Fruit fly (Drosophila melanogaster) whole organism, embryonic: ENCODE data around the gene Alp4.

ENCODE experiments used
- Abd-B ChIP-seq: fragments of 200-800 bp; sonication (Bioruptor generic); optimal IDR thresholded peaks from 2 replicates; lab custom pipeline; 2018; ENCODE audit warnings: missing biosample characterization, mild to moderate bottlenecking, missing genetic modification characterization, moderate library complexity
- Adf1 ChIP-seq: fragments of 200-800 bp; sonication (Bioruptor generic); IDR thresholded peaks from 2 replicates; pipeline ENCODE4 v1.3.6; 2022; ENCODE audit warnings: missing biosample characterization, missing genetic modification characterization
- Aef1 ChIP-seq: fragments of 200-800 bp; sonication (Bioruptor generic); IDR thresholded peaks from 3 replicates; pipeline ENCODE4 v1.3.6; 2022; ENCODE audit warnings: missing biosample characterization, missing genetic modification characterization
- Bgb ChIP-seq: fragments of 200-800 bp; sonication (Bioruptor generic); IDR thresholded peaks from 2 replicates; pipeline ENCODE4 v1.3.6; 2022; ENCODE audit warnings: missing biosample characterization, missing genetic modification characterization; ENCODE audit not compliant: partially characterized antibody
- C15 ChIP-seq: fragments of 200-800 bp; sonication (Bioruptor generic); IDR thresholded peaks from 3 replicates; pipeline ENCODE4 v1.3.6; 2022; ENCODE audit warnings: missing biosample characterization, missing genetic modification characterization
- CG14441 ChIP-seq: fragments of 200-800 bp; sonication (Bioruptor generic); IDR thresholded peaks from 2 replicates; pipeline ENCODE4 v1.3.6; 2022; ENCODE audit warnings: missing biosample characterization, missing genetic modification characterization
- CG15073 ChIP-seq: fragments of 200-800 bp; sonication (Bioruptor generic); optimal IDR thresholded peaks from 2 replicates; lab custom pipeline; 2016; ENCODE audit warnings: missing biosample characterization, missing genetic modification characterization
- CG15269 ChIP-seq: fragments of 200-800 bp; sonication (Bioruptor generic); optimal IDR thresholded peaks from 2 replicates; lab custom pipeline; 2018; ENCODE audit warnings: missing biosample characterization, mild to moderate bottlenecking, missing genetic modification characterization, moderate library complexity
- CG17359 ChIP-seq: fragments of 200-800 bp; sonication (Bioruptor generic); optimal IDR thresholded peaks from 3 replicates; lab custom pipeline; 2018; ENCODE audit warnings: missing biosample characterization, mild to moderate bottlenecking, missing genetic modification characterization, moderate library complexity
- CG17361 ChIP-seq: fragments of 200-800 bp; sonication (Bioruptor generic); IDR thresholded peaks from 3 replicates; pipeline ENCODE4 v1.3.6; 2022; ENCODE audit warnings: missing biosample characterization, missing genetic modification characterization
- CG17829 ChIP-seq: fragments of 200-800 bp; optimal IDR thresholded peaks from 2 replicates; lab custom pipeline; 2019; ENCODE audit warnings: missing biosample characterization, mild to moderate bottlenecking, missing genetic modification characterization, moderate library complexity
- CG2678 ChIP-seq: fragments of 200-800 bp; sonication (Bioruptor generic); optimal IDR thresholded peaks from 3 replicates; lab custom pipeline; 2019; ENCODE audit warnings: missing biosample characterization, mild to moderate bottlenecking, missing genetic modification characterization, moderate library complexity
- CG33213 ChIP-seq: fragments of 200-800 bp; sonication (Bioruptor generic); optimal IDR thresholded peaks from 3 replicates; lab custom pipeline; 2016; ENCODE audit warnings: missing biosample characterization, missing genetic modification characterization
- CG3847 ChIP-seq: fragments of 200-800 bp; sonication (Bioruptor generic); IDR thresholded peaks from 2 replicates; pipeline ENCODE4 v1.3.6; 2022; ENCODE audit warnings: missing biosample characterization, missing genetic modification characterization
- CG4282 ChIP-seq: fragments of 200-800 bp; sonication (Bioruptor generic); optimal IDR thresholded peaks from 2 replicates; lab custom pipeline; 2016; ENCODE audit warnings: missing biosample characterization, missing genetic modification characterization
- CG4360 ChIP-seq: fragments of 200-800 bp; sonication (Bioruptor generic); IDR thresholded peaks from 2 replicates; pipeline ENCODE4 v1.3.6; 2022; ENCODE audit warnings: missing biosample characterization, missing genetic modification characterization
- CG6654 ChIP-seq: fragments of 200-800 bp; sonication (Bioruptor generic); optimal IDR thresholded peaks from 2 replicates; lab custom pipeline; 2017; ENCODE audit warnings: missing biosample characterization, mild to moderate bottlenecking, missing genetic modification characterization
- CG6765 ChIP-seq: fragments of 200-800 bp; sonication (Bioruptor generic); optimal IDR thresholded peaks from 3 replicates; lab custom pipeline; 2017; ENCODE audit warnings: missing biosample characterization, mild to moderate bottlenecking, missing genetic modification characterization
- CG6813 ChIP-seq: fragments of 200-800 bp; sonication (Bioruptor generic); optimal IDR thresholded peaks from 2 replicates; lab custom pipeline; 2017; ENCODE audit warnings: missing biosample characterization, missing genetic modification characterization, mild to moderate bottlenecking, moderate library complexity, missing genetic modification reagents
- CG7271 ChIP-seq: fragments of 200-800 bp; sonication (Bioruptor generic); optimal IDR thresholded peaks from 2 replicates; lab custom pipeline; 2018; ENCODE audit warnings: missing biosample characterization, mild to moderate bottlenecking, missing genetic modification characterization, moderate library complexity
- CG7372 ChIP-seq: fragments of 200-800 bp; sonication (Bioruptor generic); IDR thresholded peaks from 2 replicates; pipeline ENCODE4 v1.3.6; 2022; ENCODE audit warnings: missing biosample characterization, missing genetic modification characterization
- HLH54F ChIP-seq: fragments of 200-800 bp; sonication (Bioruptor generic); optimal IDR thresholded peaks from 3 replicates; lab custom pipeline; 2016; ENCODE audit warnings: missing biosample characterization, missing genetic modification characterization
- Meics ChIP-seq: fragments of 200-800 bp; sonication (Bioruptor generic); optimal IDR thresholded peaks from 2 replicates; lab custom pipeline; 2017; ENCODE audit warnings: missing biosample characterization, mild to moderate bottlenecking, missing genetic modification characterization
- Nf-YA ChIP-seq: fragments of 200-800 bp; sonication (Bioruptor generic); IDR thresholded peaks from 2 replicates; pipeline ENCODE4 v1.3.6; 2022; ENCODE audit warnings: missing biosample characterization, missing genetic modification characterization
- Ptx1 ChIP-seq: fragments of 200-800 bp; sonication (Bioruptor generic); IDR thresholded peaks from 2 replicates; pipeline ENCODE4 v1.3.6; 2022; ENCODE audit warnings: missing biosample characterization, missing genetic modification characterization
- Sox102F ChIP-seq: fragments of 200-800 bp; sonication (Bioruptor generic); optimal IDR thresholded peaks from 2 replicates; lab custom pipeline; 2018; ENCODE audit warnings: missing biosample characterization, mild to moderate bottlenecking, missing genetic modification characterization, moderate library complexity
- ase ChIP-seq: fragments of 200-800 bp; sonication (Bioruptor generic); IDR thresholded peaks from 3 replicates; pipeline ENCODE4 v1.3.6; 2022; ENCODE audit warnings: missing biosample characterization, missing genetic modification characterization
- cas ChIP-seq: fragments of 200-800 bp; sonication (Bioruptor generic); IDR thresholded peaks from 2 replicates; pipeline ENCODE4 v1.3.6; 2022; ENCODE audit warnings: missing biosample characterization, missing genetic modification characterization
- danr ChIP-seq: fragments of 200-800 bp; sonication (Bioruptor generic); IDR thresholded peaks from 2 replicates; pipeline ENCODE4 v1.3.6; 2022; ENCODE audit warnings: missing biosample characterization, missing genetic modification characterization
- en ChIP-seq: fragments of 200-800 bp; sonication (Bioruptor generic); optimal IDR thresholded peaks from 2 replicates; lab custom pipeline; 2016; ENCODE audit warnings: missing biosample characterization, missing genetic modification characterization
- esg ChIP-seq: fragments of 200-800 bp; sonication (Bioruptor generic); conservative IDR thresholded peaks from 2 replicates; pipeline ENCODE4 v1.3.6; 2022; ENCODE audit warnings: missing biosample characterization, missing genetic modification characterization
- ewg ChIP-seq: fragments of 200-800 bp; sonication (Bioruptor generic); optimal IDR thresholded peaks from 3 replicates; lab custom pipeline; 2017; ENCODE audit warnings: mild to moderate bottlenecking, missing biosample characterization, missing genetic modification reagents, missing genetic modification characterization
- gcm ChIP-seq: fragments of 200-800 bp; sonication (Bioruptor generic); optimal IDR thresholded peaks from 2 replicates; lab custom pipeline; 2019; ENCODE audit warnings: missing biosample characterization, mild to moderate bottlenecking, missing genetic modification characterization, moderate library complexity
- ken ChIP-seq: fragments of 200-800 bp; sonication (Bioruptor generic); IDR thresholded peaks from 3 replicates; pipeline ENCODE4 v1.3.6; 2022; ENCODE audit warnings: missing biosample characterization, missing genetic modification characterization
- lab ChIP-seq: fragments of 200-800 bp; sonication (Bioruptor generic); optimal IDR thresholded peaks from 3 replicates; lab custom pipeline; 2017; ENCODE audit warnings: missing biosample characterization, missing genetic modification characterization, mild to moderate bottlenecking, moderate library complexity, missing genetic modification reagents
- lbe ChIP-seq: fragments of 200-800 bp; sonication (Bioruptor generic); optimal IDR thresholded peaks from 2 replicates; lab custom pipeline; 2016; ENCODE audit warnings: missing biosample characterization, mild to moderate bottlenecking, missing genetic modification characterization
- lov ChIP-seq, 2 experiments: fragments of 200-800 bp in 1 of 2; fragments of >200 bp in 1 of 2; sonication (Bioruptor generic) in 1 of 2; IDR thresholded peaks in 1 of 2; optimal IDR thresholded peaks in 1 of 2; 2 replicates in 1 of 2; 3 replicates in 1 of 2; pipeline versions ENCODE4 v1.3.6 to Lab custom; 2017 to 2022; ENCODE audit warnings: missing biosample characterization in 1 of 2, missing genetic modification characterization in 1 of 2
- nmo ChIP-seq: fragments of 200-800 bp; sonication (Bioruptor generic); optimal IDR thresholded peaks from 2 replicates; lab custom pipeline; 2018; ENCODE audit warnings: missing biosample characterization, mild to moderate bottlenecking, missing genetic modification characterization, moderate library complexity
- oc ChIP-seq: fragments of 200-800 bp; sonication (Bioruptor generic); optimal IDR thresholded peaks from 2 replicates; lab custom pipeline; 2018; ENCODE audit warnings: missing biosample characterization, mild to moderate bottlenecking, missing genetic modification characterization, moderate library complexity
- pb ChIP-seq: fragments of 200-800 bp; sonication (Bioruptor generic); optimal IDR thresholded peaks from 3 replicates; lab custom pipeline; 2016; ENCODE audit warnings: missing biosample characterization, missing genetic modification characterization
- prd ChIP-seq, 3 experiments: fragments of >200 bp in 2 of 3; fragments of 200-800 bp in 1 of 3; sonication (Bioruptor generic) in 1 of 3; optimal IDR thresholded peaks in 2 of 3; IDR thresholded peaks in 1 of 3; 2 replicates in 2 of 3; 3 replicates in 1 of 3; pipeline versions ENCODE4 v1.3.6 to Lab custom; 2017 to 2022; ENCODE audit warnings: missing biosample characterization in 1 of 3, missing genetic modification characterization in 1 of 3
- ranshi ChIP-seq: fragments of 200-800 bp; sonication (Bioruptor generic); IDR thresholded peaks from 2 replicates; pipeline ENCODE4 v1.3.6; 2022; ENCODE audit warnings: missing biosample characterization, missing genetic modification characterization
- ro ChIP-seq: fragments of 200-800 bp; sonication (Bioruptor generic); IDR thresholded peaks from 2 replicates; pipeline ENCODE4 v1.3.6; 2022; ENCODE audit warnings: missing biosample characterization, missing genetic modification characterization
- shn ChIP-seq: fragments of 200-800 bp; sonication (Bioruptor generic); optimal IDR thresholded peaks from 3 replicates; lab custom pipeline; 2016; ENCODE audit warnings: missing biosample characterization, missing genetic modification characterization
- sr ChIP-seq: fragments of 200-800 bp; sonication (Bioruptor generic); IDR thresholded peaks from 3 replicates; pipeline ENCODE4 v1.3.6; 2022; ENCODE audit warnings: missing biosample characterization, missing genetic modification characterization
- tap ChIP-seq: fragments of 200-800 bp; optimal IDR thresholded peaks from 3 replicates; lab custom pipeline; 2019; ENCODE audit warnings: missing biosample characterization, mild to moderate bottlenecking, missing genetic modification characterization, moderate library complexity
- vfl ChIP-seq: fragments of 200-800 bp; sonication (Bioruptor generic); optimal IDR thresholded peaks from 2 replicates; lab custom pipeline; 2016; ENCODE audit warnings: missing biosample characterization, missing genetic modification characterization

The Alp4 gene

dm6 chr3R:31059807-31060707 lies 11.3 kb downstream of the Alp4 start (continued):
- peak; percentile 20 for TF ChIP-seq shn (GFP tag; lab: Kevin White, UChicago)
- TF ChIP-seq ranshi = 0 out of 2 replicates have a peak, but pooled peaks have one; percentile 32
- TF ChIP-seq Aef1 = peak; percentile 57; the same call in 2 of the 3 replicates
- TF ChIP-seq danr = 0 out of 2 replicates have a peak, but pooled peaks have one; percentile 10
- TF ChIP-seq Sox102F = peak; percentile 51
- no peak; the same call in 1 of the 2 replicates for TF ChIP-seq CG3847 (GFP tag; lab: Robert Waterston, UW)
- TF ChIP-seq Meics (GFP tag; lab: Kevin White, UChicago) = peak; percentile 55
- TF ChIP-seq CG6654 (GFP tag; lab: Kevin White, UChicago) = peak; percentile 12
- TF ChIP-seq CG17359 (tag; lab: Kevin White, UChicago) = peak; percentile 45
- TF ChIP-seq CG2678 (tag; lab: Kevin White, UChicago) = peak; percentile 40
- TF ChIP-seq CG15269 (tag; lab: Kevin White, UChicago) = peak; percentile 42
- TF ChIP-seq tap (tag; lab: Kevin White, UChicago) = no peak
- TF ChIP-seq Bgb (GFP tag; lab: Robert Waterston, UW) = no peak
- peak; percentile 3 for TF ChIP-seq CG6813 (GFP tag; lab: Kevin White, UChicago)
- peak; percentile 14 for TF ChIP-seq nmo (GFP tag; lab: Kevin White, UChicago)
- TF ChIP-seq Abd-B (GFP tag; lab: Kevin White, UChicago) = peak; percentile 3
- TF ChIP-seq lbe (GFP tag; lab: Kevin White, UChicago) = no peak
- no peak for TF ChIP-seq CG7372 (GFP tag; lab: Robert Waterston, UW)
- peak; percentile 5; the same call in 1 of the 3 replicates for TF ChIP-seq ase (GFP tag; lab: Robert Waterston, UW)
- no peak for TF ChIP-seq pb
- peak; percentile 49; the same call in 1 of the 3 replicates for TF ChIP-seq CG17361 (GFP tag; lab: Robert Waterston, UW)
- TF ChIP-seq CG14441 (GFP tag; lab: Robert Waterston, UW) = peak; percentile 37; the same call in 1 of the 2 replicates
- TF ChIP-seq lab = peak; percentile 42
- peak; percentile 49; the same call in 1 of the 2 replicates for TF ChIP-seq Ptx1 (GFP tag; lab: Robert Waterston, UW)
- 0 out of 3 replicates have a peak, but pooled peaks have one; percentile 47 for TF ChIP-seq ken (GFP tag; lab: Robert Waterston, UW)
- peak; percentile 36 for TF ChIP-seq CG6765 (GFP tag; lab: Kevin White, UChicago)
- TF ChIP-seq CG17829 (tag; lab: Kevin White, UChicago) = peak; percentile 4
- TF ChIP-seq Adf1 = no peak
- no peak for TF ChIP-seq CG15073
- no peak for TF ChIP-seq cas (GFP tag; lab: Robert Waterston, UW)
- TF ChIP-seq C15 (GFP tag; lab: Robert Waterston, UW) = no peak
- TF ChIP-seq CG33213 = no peak
- peak; percentile 40; the same call in 1 of the 3 replicates for TF ChIP-seq sr (GFP tag; lab: Robert Waterston, UW)
- no peak for TF ChIP-seq gcm
- TF ChIP-seq CG7271 (tag; lab: Kevin White, UChicago) = no peak
- no peak for TF ChIP-seq prd (optimal IDR thresholded peaks at IDR 0.05; lab: Kevin White, UChicago)
- TF ChIP-seq prd (GFP tag; IDR thresholded peaks at IDR 0.05; lab: Robert Waterston, UW) = peak; percentile 38; the same call in 1 of the 3 replicates
- TF ChIP-seq esg (GFP tag; lab: Robert Waterston, UW) = 0 out of 2 replicates have a peak, but pooled peaks have one; percentile 23
- peak; percentile 3 for TF ChIP-seq HLH54F (GFP tag; lab: Kevin White, UChicago)
- TF ChIP-seq vfl (GFP tag; lab: Kevin White, UChicago) = no peak
- no peak for TF ChIP-seq Nf-YA (GFP tag; lab: Robert Waterston, UW)
- TF ChIP-seq ro (GFP tag; lab: Robert Waterston, UW) = no peak
- TF ChIP-seq en (GFP tag; lab: Kevin White, UChicago) = no peak
- no peak for TF ChIP-seq lov (optimal IDR thresholded peaks at IDR 0.05; lab: Kevin White, UChicago)
- TF ChIP-seq lov (GFP tag; IDR thresholded peaks at IDR 0.05; lab: Robert Waterston, UW) = 0 out of 3 replicates have a peak, but pooled peaks have one; percentile 51
- TF ChIP-seq ewg (GFP tag; lab: Kevin White, UChicago) = peak; percentile 80
- peak; percentile 74 for TF ChIP-seq CG4282
- TF ChIP-seq CG4360 (GFP tag; lab: Robert Waterston, UW) = peak; percentile 77
- peak; percentile 30 for TF ChIP-seq oc (tag; lab: Kevin White, UChicago)
